Worm (Caenorhabditis elegans): Measurements from ENCODE around the gene pfd-2.

DNA sequence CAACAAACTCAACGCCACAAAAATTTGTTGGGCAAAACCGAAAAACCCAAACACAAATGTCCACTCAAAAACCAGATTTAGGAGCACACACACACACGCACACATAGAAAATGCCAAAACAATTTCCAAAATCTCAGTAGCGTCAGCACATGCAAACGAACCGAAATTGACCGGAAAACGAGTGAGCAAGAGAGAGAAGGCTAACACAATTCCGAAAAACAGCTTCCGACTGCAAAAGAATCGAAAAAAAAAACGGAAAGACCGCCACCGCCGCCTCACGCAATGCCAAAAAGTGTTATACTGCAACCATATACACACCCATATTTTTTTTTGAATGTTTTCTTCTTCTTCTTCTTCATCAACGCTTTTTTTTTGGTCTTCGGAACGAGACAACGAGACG is 34.7 kb upstream of the pfd-2 start:
- TF ChIP-seq unc-130 (GFP tag; optimal IDR thresholded peaks at IDR 0.05) = no peak
- TF ChIP-seq nhr-90 (tag; optimal IDR thresholded peaks at IDR 0.05) = no peak
- TF ChIP-seq ztf-6 (GFP tag; IDR thresholded peaks at IDR 0.05) = no peak
